Fruit fly (Drosophila melanogaster): ENCODE results near the gene Ide.

DNA sequence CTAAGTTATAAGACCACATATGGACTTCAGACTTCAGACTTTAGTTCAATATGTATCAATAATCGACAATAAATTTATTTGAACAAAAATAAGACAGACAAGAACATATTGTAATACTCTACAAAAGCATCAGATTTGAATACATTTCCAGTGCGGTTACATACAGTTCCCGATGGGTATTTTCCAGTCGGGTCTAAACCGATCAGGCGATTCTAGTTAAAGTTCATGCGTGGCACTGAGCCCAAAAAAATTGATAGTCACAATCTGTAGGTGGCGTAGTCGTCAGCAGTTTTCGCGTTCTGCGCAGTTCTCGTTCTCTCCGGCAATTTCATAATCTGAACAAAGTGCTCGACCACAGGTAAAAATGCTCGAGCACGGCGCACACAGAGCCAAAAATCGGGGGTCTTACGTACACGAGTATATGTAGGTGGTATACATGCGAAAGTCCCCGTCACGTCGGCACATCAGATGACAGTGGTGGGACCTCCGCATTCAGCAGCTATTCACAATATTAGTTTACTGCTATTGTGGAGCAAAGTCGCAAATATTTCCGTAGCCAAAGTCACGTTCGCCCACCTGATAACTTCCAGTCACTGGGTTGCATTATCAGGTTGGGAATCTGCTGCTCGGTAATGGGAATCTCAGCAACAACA, 19.7 kb upstream of the Ide start:
- TF ChIP-seq CG14711 (tag; optimal IDR thresholded peaks at IDR 0.05) = no peak
- no peak for TF ChIP-seq ovo (GFP tag; optimal IDR thresholded peaks at IDR 0.05)
- peak; percentile 55 for TF ChIP-seq CG11617 (GFP tag; optimal IDR thresholded peaks at IDR 0.05)
- no peak for TF ChIP-seq toe (GFP tag; optimal IDR thresholded peaks at IDR 0.05)
- peak; percentile 93 for TF ChIP-seq CG12768 (GFP tag; optimal IDR thresholded peaks at IDR 0.05)
- TF ChIP-seq pad (GFP tag; optimal IDR thresholded peaks at IDR 0.05) = peak; percentile 50
